Worm (Caenorhabditis elegans): ENCODE data around the gene ZK418.11.

ZK418.11 gene

ce11 chrIII:7103940-7104440 lies 3.9 kb downstream of the ZK418.11 start, which contains the start of gene cpg-2 (continued):
- no peak for TF ChIP-seq nhr-90 (tag; optimal IDR thresholded peaks at IDR 0.05)
- TF ChIP-seq K11D2.4 (GFP tag; IDR thresholded peaks at IDR 0.05) = no peak
- TF ChIP-seq Y95B8A.8 (GFP tag; IDR thresholded peaks at IDR 0.05) = peak; percentile 84
- no peak for TF ChIP-seq F57A8.1 (GFP tag; optimal IDR thresholded peaks at IDR 0.05)
- TF ChIP-seq lag-1 (GFP tag; IDR thresholded peaks at IDR 0.05) = no peak
- TF ChIP-seq tbx-9 (tag; optimal IDR thresholded peaks at IDR 0.05; ENCODE audit: borderline replicate concordance) = no peak
- no peak for TF ChIP-seq ama-1 (optimal IDR thresholded peaks at IDR 0.05)
- peak in 1 of 2 experiments; percentile 7 for TF ChIP-seq ama-1 (GFP tag; optimal IDR thresholded peaks at IDR 0.05)
- TF ChIP-seq akir-1 (GFP tag; optimal IDR thresholded peaks at IDR 0.05) = no peak
- peak; percentile 76 for TF ChIP-seq lir-1 (GFP tag; conservative IDR thresholded peaks at IDR 0.05)
- TF ChIP-seq lsl-1 (GFP tag; optimal IDR thresholded peaks at IDR 0.05) = peak; percentile 88
- TF ChIP-seq nhr-80 (tag; optimal IDR thresholded peaks at IDR 0.05) = no peak
- TF ChIP-seq die-1 (tag; optimal IDR thresholded peaks at IDR 0.05) = no peak
- no peak for TF ChIP-seq nhr-120 (GFP tag; IDR thresholded peaks at IDR 0.05)
- TF ChIP-seq snpc-1.1 (tag; optimal IDR thresholded peaks at IDR 0.05; ENCODE audit: insufficient read depth) = peak; percentile 82
- no peak for TF ChIP-seq sdz-38 (tag; optimal IDR thresholded peaks at IDR 0.05)
- TF ChIP-seq athp-1 (tag; optimal IDR thresholded peaks at IDR 0.05) = peak; percentile 20
- no peak for TF ChIP-seq lsy-27 (tag; optimal IDR thresholded peaks at IDR 0.05; ENCODE audit: borderline replicate concordance, insufficient read depth)
- no peak for TF ChIP-seq F57C9.4 (tag; optimal IDR thresholded peaks at IDR 0.05)
- no peak for TF ChIP-seq repo-1 (tag; optimal IDR thresholded peaks at IDR 0.05)
- no peak for TF ChIP-seq nfya-2 (GFP tag; IDR thresholded peaks at IDR 0.05)
- TF ChIP-seq bed-1 (GFP tag; IDR thresholded peaks at IDR 0.05) = no peak
- no peak for TF ChIP-seq rec-8 (tag; optimal IDR thresholded peaks at IDR 0.05)
- no peak for TF ChIP-seq zim-3 (tag; optimal IDR thresholded peaks at IDR 0.05)
- TF ChIP-seq nhr-27 (tag; optimal IDR thresholded peaks at IDR 0.05) = no peak
- TF ChIP-seq T07F8.4 (tag; optimal IDR thresholded peaks at IDR 0.05) = no peak
- TF ChIP-seq F23B12.7 (tag; optimal IDR thresholded peaks at IDR 0.05; ENCODE audit: insufficient read depth) = peak; percentile 64
- peak; percentile 21 for TF ChIP-seq ztf-18 (tag; optimal IDR thresholded peaks at IDR 0.05)
- no peak for TF ChIP-seq K12H6.12 (tag; optimal IDR thresholded peaks at IDR 0.05)
- TF ChIP-seq Y67H2A.10 (GFP tag; conservative IDR thresholded peaks at IDR 0.05) = no peak
- TF ChIP-seq hmg-1.2 (GFP tag; IDR thresholded peaks at IDR 0.05) = peak; percentile 66
- no peak for TF ChIP-seq egl-18 (GFP tag; IDR thresholded peaks at IDR 0.05)
- no peak for TF ChIP-seq mes-4 (tag; optimal IDR thresholded peaks at IDR 0.05)
- TF ChIP-seq F22D6.2 (tag; optimal IDR thresholded peaks at IDR 0.05) = no peak
- TF ChIP-seq ztf-25 (GFP tag; IDR thresholded peaks at IDR 0.05) = no peak
- TF ChIP-seq F37B4.10 (GFP tag; IDR thresholded peaks at IDR 0.05) = no peak
- peak; percentile 79 for TF ChIP-seq B0336.3 (GFP tag; IDR thresholded peaks at IDR 0.05)
- no peak for TF ChIP-seq hlh-26 (GFP tag; conservative IDR thresholded peaks at IDR 0.05)
- TF ChIP-seq nhr-179 (tag; optimal IDR thresholded peaks at IDR 0.05) = no peak
- no peak for TF ChIP-seq aptf-2 (GFP tag; conservative IDR thresholded peaks at IDR 0.05)
- 0 out of 2 replicates have a peak, but pooled peaks have one; percentile 20 for TF ChIP-seq ztf-28 (GFP tag; IDR thresholded peaks at IDR 0.05)
- TF ChIP-seq ztf-6 (GFP tag; IDR thresholded peaks at IDR 0.05) = no peak
- TF ChIP-seq F49E8.2 (tag; optimal IDR thresholded peaks at IDR 0.05; ENCODE audit: insufficient read depth) = peak; percentile 95
- TF ChIP-seq nfya-1 (tag; optimal IDR thresholded peaks at IDR 0.05; ENCODE audit: borderline replicate concordance, insufficient read depth) = no peak
- no peak for TF ChIP-seq sptf-2 (GFP tag; optimal IDR thresholded peaks at IDR 0.05)
- no peak for TF ChIP-seq F10E7.11 (tag; optimal IDR thresholded peaks at IDR 0.05)
- no peak for TF ChIP-seq Y56A3A.18 (GFP tag; IDR thresholded peaks at IDR 0.05)
- TF ChIP-seq ztf-26 (tag; optimal IDR thresholded peaks at IDR 0.05) = no peak
- no peak for TF ChIP-seq mel-28 (tag; optimal IDR thresholded peaks at IDR 0.05; ENCODE audit: borderline replicate concordance)
